Worm (Caenorhabditis elegans) whole organism, midembryonic: ENCODE results near the gene xbx-9.

Source experiments
- T22C8.4 ChIP-seq: fragments of 200-800 bp; sonication (Bioruptor generic); IDR thresholded peaks from 2 replicates; pipeline ENCODE4 v1.3.6; 2022; ENCODE audit warnings: missing genetic modification characterization, missing compliant biosample characterization
- cog-1 ChIP-seq: sonication (generic microtip); optimal IDR thresholded peaks from 2 replicates; lab custom pipeline; 2016; ENCODE audit warnings: missing genetic modification characterization, missing compliant biosample characterization
- flt-1 ChIP-seq: fragments of 200-800 bp; sonication (Bioruptor generic); IDR thresholded peaks from 2 replicates; pipeline ENCODE4 v1.3.6; 2022; ENCODE audit warnings: missing genetic modification characterization, missing compliant biosample characterization
- klf-2 ChIP-seq: fragments of 200-800 bp; sonication (Bioruptor generic); conservative IDR thresholded peaks from 2 replicates; pipeline ENCODE4 v1.3.6; 2022; ENCODE audit warnings: missing genetic modification reagents, missing genetic modification characterization, missing compliant biosample characterization
- med-1 ChIP-seq: sonication (generic microtip); optimal IDR thresholded peaks from 2 replicates; lab custom pipeline; 2017; ENCODE audit warnings: missing genetic modification characterization, mild to moderate bottlenecking, missing compliant biosample characterization, antibody characterized with exemption, missing genetic modification reagents; ENCODE audit not compliant: insufficient read depth
- ref-1 ChIP-seq: fragments of 200-800 bp; sonication (Bioruptor generic); conservative IDR thresholded peaks from 2 replicates; pipeline ENCODE4 v1.3.6; 2022; ENCODE audit warnings: missing genetic modification reagents, missing genetic modification characterization, missing compliant biosample characterization
- tab-1 ChIP-seq: fragments of 200-800 bp; sonication (Bioruptor generic); IDR thresholded peaks from 2 replicates; pipeline ENCODE4 v1.3.6; 2022; ENCODE audit warnings: missing genetic modification characterization, missing compliant biosample characterization
- ztf-23 ChIP-seq: fragments of 200-800 bp; sonication (Bioruptor generic); IDR thresholded peaks from 2 replicates; pipeline ENCODE4 v1.3.6; 2022; ENCODE audit warnings: missing genetic modification reagents, missing genetic modification characterization, missing compliant biosample characterization
- ztf-29 ChIP-seq: fragments of 200-800 bp; sonication (Bioruptor generic); IDR thresholded peaks from 2 replicates; pipeline ENCODE4 v1.3.6; 2022; ENCODE audit warnings: missing genetic modification reagents, missing genetic modification characterization, missing compliant biosample characterization

ce11 chrV:12725893-12726292 is 8.1 kb upstream of the xbx-9 start, which contains the start of gene R11D1.12:
- TF ChIP-seq ztf-23: no peak
- no peak for TF ChIP-seq ztf-29 (GFP tag; lab: Robert Waterston, UW)
- no peak for TF ChIP-seq flt-1 (GFP tag; lab: Robert Waterston, UW)
- TF ChIP-seq tab-1 (GFP tag; lab: Robert Waterston, UW): no peak
- no peak for TF ChIP-seq ref-1 (GFP tag; lab: Robert Waterston, UW)
- TF ChIP-seq med-1 (GFP tag; lab: Kevin White, UChicago): no peak
- no peak for TF ChIP-seq cog-1 (tag; lab: Kevin White, UChicago)
- no peak for TF ChIP-seq klf-2 (GFP tag; lab: Robert Waterston, UW)
- TF ChIP-seq T22C8.4 (GFP tag; lab: Robert Waterston, UW): no peak
